Worm (Caenorhabditis elegans): ENCODE results near the gene C54F6.5.
A peak's percentile ranks its signal among the peaks of the same experiment; 100 is the strongest.

ce11 chrV:7520077-7520476 lies 8.8 kb upstream of the C54F6.5 start, which contains the start of gene srb-19:
- TF ChIP-seq unc-62 (GFP tag; optimal IDR thresholded peaks at IDR 0.05), result no peak
- TF ChIP-seq snpc-4 (tag; optimal IDR thresholded peaks at IDR 0.05), result no peak
- TF ChIP-seq blmp-1 (tag; optimal IDR thresholded peaks at IDR 0.05), result no peak
- peak; percentile 31 for TF ChIP-seq ces-1 (GFP tag; optimal IDR thresholded peaks at IDR 0.05)
- TF ChIP-seq mep-1 (tag; optimal IDR thresholded peaks at IDR 0.05), result no peak
- no peak for TF ChIP-seq unc-39 (tag; optimal IDR thresholded peaks at IDR 0.05)
- no peak for TF ChIP-seq nhr-12 (tag; optimal IDR thresholded peaks at IDR 0.05)
- no peak for TF ChIP-seq nhr-28 (tag; optimal IDR thresholded peaks at IDR 0.05)
- no peak for TF ChIP-seq pha-4 (tag; optimal IDR thresholded peaks at IDR 0.05)
- TF ChIP-seq ceh-83 (GFP tag; optimal IDR thresholded peaks at IDR 0.05), result no peak
- TF ChIP-seq lin-32 (GFP tag; optimal IDR thresholded peaks at IDR 0.05), result no peak
- no peak for TF ChIP-seq ceh-43 (GFP tag; optimal IDR thresholded peaks at IDR 0.05)
- TF ChIP-seq hlh-1 (tag; optimal IDR thresholded peaks at IDR 0.05), result no peak
- no peak for TF ChIP-seq cnd-1 (tag; optimal IDR thresholded peaks at IDR 0.05)
